Worm (Caenorhabditis elegans) whole organism, young adult: ENCODE data around the gene C55A6.6.

Source experiments
- B0019.2 ChIP-seq: fragments of 200-800 bp; sonication (Bioruptor generic); conservative IDR thresholded peaks from 2 replicates; pipeline ENCODE4 v1.3.6; 2022; ENCODE audit warnings: missing genetic modification reagents, missing genetic modification characterization, missing compliant biosample characterization
- B0035.1 ChIP-seq: sonication (generic microtip); optimal IDR thresholded peaks from 2 replicates; lab custom pipeline; 2016; ENCODE audit warnings: missing genetic modification characterization, mild to moderate bottlenecking, missing compliant biosample characterization, missing genotype, missing genetic modification reagents
- C06A6.2 ChIP-seq: fragments of 200-800 bp; sonication (Bioruptor generic); conservative IDR thresholded peaks from 2 replicates; pipeline ENCODE4 v1.3.6; 2022; ENCODE audit warnings: missing genetic modification characterization, missing compliant biosample characterization
- C17E4.6 ChIP-seq: fragments of 200-800 bp; sonication (Bioruptor generic); IDR thresholded peaks from 2 replicates; pipeline ENCODE4 v1.3.6; 2022; ENCODE audit warnings: missing genetic modification reagents, missing genetic modification characterization, missing compliant biosample characterization
- F22D6.2 ChIP-seq: sonication (generic microtip); optimal IDR thresholded peaks from 2 replicates; lab custom pipeline; 2016; ENCODE audit warnings: mild to moderate bottlenecking, missing genetic modification characterization, missing compliant biosample characterization
- F37B4.10 ChIP-seq: fragments of 200-800 bp; sonication (Bioruptor generic); IDR thresholded peaks from 2 replicates; pipeline ENCODE4 v1.3.6; 2022; ENCODE audit warnings: missing genetic modification characterization, missing compliant biosample characterization
- F49E8.2 ChIP-seq: sonication (generic microtip); optimal IDR thresholded peaks from 3 replicates; lab custom pipeline; 2017; ENCODE audit warnings: missing genetic modification characterization, mild to moderate bottlenecking, missing compliant biosample characterization, antibody characterized with exemption, moderate library complexity; ENCODE audit not compliant: insufficient read depth
- F55B11.4 ChIP-seq: sonication (generic microtip); optimal IDR thresholded peaks from 2 replicates; lab custom pipeline; 2016; ENCODE audit warnings: missing compliant biosample characterization, missing genetic modification characterization, borderline replicate concordance; ENCODE audit not compliant: insufficient read depth
- Y67H2A.10 ChIP-seq: fragments of 200-800 bp; sonication (Bioruptor generic); conservative IDR thresholded peaks from 2 replicates; pipeline ENCODE4 v1.3.6; 2022; ENCODE audit warnings: missing genetic modification reagents, missing genetic modification characterization, missing compliant biosample characterization
- Y95B8A.8 ChIP-seq: fragments of 200-800 bp; sonication (Bioruptor generic); IDR thresholded peaks from 2 replicates; pipeline ENCODE4 v1.3.6; 2022; ENCODE audit warnings: missing genetic modification reagents, missing genetic modification characterization, missing compliant biosample characterization
- ZK185.1 ChIP-seq: sonication (generic microtip); optimal IDR thresholded peaks from 2 replicates; lab custom pipeline; 2016; ENCODE audit warnings: mild to moderate bottlenecking, missing genetic modification characterization, missing compliant biosample characterization; ENCODE audit not compliant: poor library complexity, severe bottlenecking
- akir-1 ChIP-seq: fragments of 200-800 bp; sonication (Bioruptor generic); optimal IDR thresholded peaks from 2 replicates; lab custom pipeline; 2018; ENCODE audit warnings: mild to moderate bottlenecking, missing genetic modification characterization, moderate library complexity, missing compliant biosample characterization
- aptf-2 ChIP-seq: fragments of 200-800 bp; sonication (Bioruptor generic); conservative IDR thresholded peaks from 2 replicates; pipeline ENCODE4 v1.3.6; 2022; ENCODE audit warnings: missing genetic modification reagents, missing genetic modification characterization, missing compliant biosample characterization
- attf-5 ChIP-seq: fragments of 200-800 bp; sonication (Bioruptor generic); optimal IDR thresholded peaks from 2 replicates; lab custom pipeline; 2018; ENCODE audit warnings: mild to moderate bottlenecking, missing genetic modification characterization, missing compliant biosample characterization
- attf-6 ChIP-seq: fragments of 200-800 bp; sonication (Bioruptor generic); IDR thresholded peaks from 2 replicates; pipeline ENCODE4 v1.3.6; 2022; ENCODE audit warnings: missing genetic modification reagents, missing genetic modification characterization, missing compliant biosample characterization
- ceh-58 ChIP-seq: fragments of 200-800 bp; sonication (Bioruptor generic); IDR thresholded peaks from 2 replicates; pipeline ENCODE4 v1.3.6; 2022; ENCODE audit warnings: missing genetic modification characterization, missing compliant biosample characterization
- dox-1 ChIP-seq: fragments of 200-800 bp; sonication (Bioruptor generic); IDR thresholded peaks from 2 replicates; pipeline ENCODE4 v1.3.6; 2022; ENCODE audit warnings: missing genetic modification reagents, missing genetic modification characterization, missing compliant biosample characterization
- dpff-1 ChIP-seq: sonication (generic microtip); optimal IDR thresholded peaks from 2 replicates; lab custom pipeline; 2017; ENCODE audit warnings: mild to moderate bottlenecking, missing genetic modification characterization, missing compliant biosample characterization
- egrh-3 ChIP-seq: fragments of 200-800 bp; sonication (Bioruptor generic); IDR thresholded peaks from 2 replicates; pipeline ENCODE4 v1.3.6; 2022; ENCODE audit warnings: missing genetic modification reagents, missing genetic modification characterization, missing compliant biosample characterization
- fkh-3 ChIP-seq: sonication (generic microtip); optimal IDR thresholded peaks from 2 replicates; lab custom pipeline; 2016; ENCODE audit warnings: mild to moderate bottlenecking, missing genetic modification characterization, missing compliant biosample characterization
- hlh-12 ChIP-seq: sonication (generic microtip); optimal IDR thresholded peaks from 2 replicates; lab custom pipeline; 2016; ENCODE audit warnings: missing genetic modification characterization, missing compliant biosample characterization
- hmg-1.2 ChIP-seq: fragments of 200-800 bp; sonication (Bioruptor generic); IDR thresholded peaks from 2 replicates; pipeline ENCODE4 v1.3.6; 2022; ENCODE audit warnings: missing genetic modification reagents, missing genetic modification characterization, missing compliant biosample characterization
- lir-1 ChIP-seq: fragments of 200-800 bp; sonication (Bioruptor generic); conservative IDR thresholded peaks from 2 replicates; pipeline ENCODE4 v1.3.6; 2022; ENCODE audit warnings: missing genetic modification reagents, missing genetic modification characterization, missing compliant biosample characterization
- madf-10 ChIP-seq: sonication (generic microtip); optimal IDR thresholded peaks from 2 replicates; lab custom pipeline; 2016; ENCODE audit warnings: mild to moderate bottlenecking, missing genetic modification characterization, missing compliant biosample characterization
- nhr-120 ChIP-seq: fragments of 200-800 bp; sonication (Bioruptor generic); IDR thresholded peaks from 2 replicates; pipeline ENCODE4 v1.3.6; 2022; ENCODE audit warnings: missing genetic modification characterization, missing compliant biosample characterization
- nhr-80 ChIP-seq: sonication (generic microtip); optimal IDR thresholded peaks from 2 replicates; lab custom pipeline; 2016; ENCODE audit warnings: missing genetic modification characterization, missing compliant biosample characterization
- pbrm-1 ChIP-seq: fragments of 200-800 bp; sonication (Bioruptor generic); IDR thresholded peaks from 2 replicates; pipeline ENCODE4 v1.3.6; 2022; ENCODE audit warnings: missing genetic modification reagents, missing genetic modification characterization, missing compliant biosample characterization
- rec-8 ChIP-seq, 2 experiments: sonication (generic microtip); optimal IDR thresholded peaks; 2 replicates each; lab custom pipeline; 2016; ENCODE audit warnings: mild to moderate bottlenecking in 2 of 2, missing genetic modification characterization in 2 of 2, missing genetic modification reagents in 2 of 2, missing genotype in 2 of 2, missing biosample characterization in 1 of 2, missing compliant biosample characterization in 1 of 2, moderate library complexity in 1 of 2
- snpc-3.4 ChIP-seq: sonication (generic microtip); optimal IDR thresholded peaks from 2 replicates; lab custom pipeline; 2017; ENCODE audit warnings: missing genetic modification characterization, mild to moderate bottlenecking, missing compliant biosample characterization, antibody characterized with exemption, moderate library complexity, missing genotype, missing genetic modification reagents
- somi-1 ChIP-seq: fragments of 200-800 bp; sonication (Bioruptor generic); optimal IDR thresholded peaks from 2 replicates; lab custom pipeline; 2018; ENCODE audit warnings: mild to moderate bottlenecking, missing genetic modification characterization, missing compliant biosample characterization

The C55A6.6 gene

ce11 chrV:11503081-11503751 lies 11.3 kb downstream of the C55A6.6 start, which contains the start of gene C55A6.12 (continued):
- TF ChIP-seq C17E4.6 (GFP tag; lab: Robert Waterston, UW) (no peak), C06A6.2 (GFP tag; lab: Robert Waterston, UW) (no peak), F49E8.2 (no peak)

- TF ChIP-seq nhr-80 (tag; lab: Kevin White, UChicago) (peak; percentile 60), snpc-3.4 (tag; lab: Kevin White, UChicago) (no peak)
These were observed 13.6 kb downstream of the C55A6.6 start for ce11 chrV:11500980-11501379.

ce11 chrV:11499786-11500185 lies 14.8 kb downstream of the C55A6.6 start:
- no peak for TF ChIP-seq F55B11.4 (tag; lab: Kevin White, UChicago)
- peak; percentile 10 for TF ChIP-seq somi-1 (GFP tag; lab: Kevin White, UChicago)
- no peak for TF ChIP-seq nhr-120
- no peak for TF ChIP-seq lir-1 (GFP tag; lab: Robert Waterston, UW)
- no peak for TF ChIP-seq ZK185.1 (tag; lab: Kevin White, UChicago)
- TF ChIP-seq, all 124 proteins: peak for 1

DNA sequence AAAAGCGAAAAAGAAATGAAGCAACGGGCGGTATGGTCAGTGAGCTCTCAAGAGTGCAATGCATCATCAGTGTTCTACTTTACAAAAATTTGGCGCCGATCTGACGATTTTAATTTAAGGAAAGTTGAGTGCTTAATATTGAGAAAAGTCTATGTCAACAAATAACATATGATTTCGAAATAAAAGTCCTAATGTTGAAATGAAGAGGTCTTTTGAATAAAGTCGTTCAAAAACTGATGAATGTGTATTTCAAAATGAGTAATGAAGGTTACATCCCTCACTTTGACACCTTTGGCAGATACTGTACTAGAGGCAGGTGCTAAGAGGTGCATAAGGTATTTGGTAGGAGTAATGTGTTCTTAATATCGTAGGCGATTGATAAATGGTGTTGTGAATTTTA lies 17.1 kb downstream of the C55A6.6 start:
- TF ChIP-seq hlh-12 (tag; lab: Kevin White, UChicago) = no peak
- TF ChIP-seq ceh-58 (GFP tag; lab: Robert Waterston, UW) = no peak
- TF ChIP-seq F22D6.2 = no peak
- no peak for TF ChIP-seq egrh-3 (GFP tag; lab: Robert Waterston, UW)
- no peak for TF ChIP-seq fkh-3
- TF ChIP-seq F37B4.10 (GFP tag; lab: Robert Waterston, UW) = no peak
- TF ChIP-seq madf-10 = no peak
- no peak for TF ChIP-seq B0035.1 (tag; lab: Kevin White, UChicago)
- TF ChIP-seq aptf-2 = no peak
- no peak for TF ChIP-seq dox-1 (GFP tag; lab: Robert Waterston, UW)
- no peak for TF ChIP-seq Y95B8A.8 (GFP tag; lab: Robert Waterston, UW)
- TF ChIP-seq akir-1 (GFP tag; lab: Kevin White, UChicago) = no peak
- no peak for TF ChIP-seq nhr-80 (tag; lab: Kevin White, UChicago)
- TF ChIP-seq Y67H2A.10 = no peak

ce11 chrV:11496283-11496682 lies 18.3 kb downstream of the C55A6.6 start, which contains the start of gene htrl-1:
TSS of gene htrl-1 (minus strand) at chrV:11496383.
- no peak for TF ChIP-seq dox-1 (GFP tag; lab: Robert Waterston, UW)
- TF ChIP-seq hmg-1.2 (GFP tag; lab: Robert Waterston, UW) = no peak
- no peak for TF ChIP-seq attf-6 (GFP tag; lab: Robert Waterston, UW)
- TF ChIP-seq attf-5 = no peak
- no peak for TF ChIP-seq dpff-1 (tag; lab: Kevin White, UChicago)
- TF ChIP-seq pbrm-1 = no peak
- TF ChIP-seq B0019.2 (GFP tag; lab: Robert Waterston, UW) = no peak
- no peak for TF ChIP-seq rec-8 (tag; optimal IDR thresholded peaks at IDR 0.05; lab: Kevin White, UChicago)
- no peak for TF ChIP-seq nhr-120
